Worm (Caenorhabditis elegans): ENCODE data around the gene srv-31.

DNA sequence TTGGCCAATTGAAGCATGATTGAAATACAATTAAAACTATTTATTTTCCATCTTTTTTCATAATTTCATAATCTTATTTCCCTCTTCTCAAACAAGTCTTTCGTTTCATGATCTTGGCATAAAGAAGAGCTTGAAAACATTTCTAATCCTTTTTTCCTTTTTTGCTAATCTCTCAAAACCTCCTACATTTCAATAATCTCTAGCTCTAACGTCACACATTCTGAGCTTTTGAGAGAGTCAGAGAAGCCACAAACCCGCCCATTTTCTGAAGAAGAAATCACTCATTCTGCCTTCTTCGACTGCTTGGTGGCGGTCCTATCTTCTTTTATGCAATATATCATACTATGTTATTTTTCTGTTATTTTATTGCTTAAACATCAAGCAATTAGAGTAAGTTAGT lies 22.2 kb downstream of the srv-31 start, which contains the start of gene F58F9.1:
- TF ChIP-seq F23B12.7 (tag; optimal IDR thresholded peaks at IDR 0.05; ENCODE audit: insufficient read depth) (no peak), nfya-1 (tag; optimal IDR thresholded peaks at IDR 0.05; ENCODE audit: borderline replicate concordance, insufficient read depth) (no peak), ztf-22 (GFP tag; optimal IDR thresholded peaks at IDR 0.05) (no peak), lin-26 (GFP tag; IDR thresholded peaks at IDR 0.05) (no peak), unc-62 (GFP tag; optimal IDR thresholded peaks at IDR 0.05) (no peak), lsy-27 (tag; optimal IDR thresholded peaks at IDR 0.05; ENCODE audit: borderline replicate concordance, insufficient read depth) (no peak), ama-1 (optimal IDR thresholded peaks at IDR 0.05) (no peak), ama-1 (GFP tag; optimal IDR thresholded peaks at IDR 0.05) (no peak), attf-3 (GFP tag; conservative IDR thresholded peaks at IDR 0.05) (no peak)
